Worm (Caenorhabditis elegans) whole organism, L1 larva: ENCODE results near the gene Y43F8C.9.

Source experiments
- C04F5.9 ChIP-seq: sonication (generic microtip); optimal IDR thresholded peaks from 2 replicates; lab custom pipeline; 2016; ENCODE audit warnings: missing genetic modification characterization, missing compliant biosample characterization
- C16A3.4 ChIP-seq: fragments of 150-350 bp; optimal IDR thresholded peaks from 2 replicates; lab custom pipeline; 2014; ENCODE audit warnings: missing biosample characterization, missing genetic modification characterization
- C34B4.2 ChIP-seq: sonication (generic microtip); optimal IDR thresholded peaks from 2 replicates; lab custom pipeline; 2017; ENCODE audit warnings: mild to moderate bottlenecking, missing genetic modification characterization, missing compliant biosample characterization
- F16B12.6 ChIP-seq: fragments of 150-350 bp; optimal IDR thresholded peaks from 2 replicates; lab custom pipeline; 2014; ENCODE audit warnings: missing biosample characterization, missing genetic modification characterization
- Y116A8C.19 ChIP-seq: sonication (generic microtip); optimal IDR thresholded peaks from 2 replicates; lab custom pipeline; 2016; ENCODE audit warnings: missing compliant biosample characterization, missing genetic modification characterization, borderline replicate concordance
- aha-1 ChIP-seq: fragments of 150-350 bp; optimal IDR thresholded peaks from 2 replicates; lab custom pipeline; 2014; ENCODE audit warnings: missing biosample characterization, missing genetic modification characterization
- alr-1 ChIP-seq: fragments of 200-800 bp; sonication (Bioruptor generic); optimal IDR thresholded peaks from 2 replicates; lab custom pipeline; 2018; ENCODE audit warnings: borderline replicate concordance, mild to moderate bottlenecking, missing genetic modification characterization, missing compliant biosample characterization
- blmp-1 ChIP-seq: fragments of 150-350 bp; optimal IDR thresholded peaks from 2 replicates; lab custom pipeline; 2014; ENCODE audit warnings: missing biosample characterization, missing genetic modification characterization
- ceh-63 ChIP-seq: fragments of 200-800 bp; sonication (Bioruptor generic); optimal IDR thresholded peaks from 2 replicates; lab custom pipeline; 2018; ENCODE audit warnings: mild to moderate bottlenecking, missing genetic modification characterization, missing compliant biosample characterization
- ceh-8 ChIP-seq: fragments of 200-800 bp; sonication (Bioruptor generic); optimal IDR thresholded peaks from 2 replicates; lab custom pipeline; 2018; ENCODE audit warnings: mild to moderate bottlenecking, missing genetic modification characterization, moderate library complexity, missing compliant biosample characterization
- ceh-88 ChIP-seq: fragments of 200-800 bp; sonication (Bioruptor generic); IDR thresholded peaks from 2 replicates; pipeline ENCODE4 v1.3.6; 2022; ENCODE audit warnings: missing genetic modification characterization, missing compliant biosample characterization
- dpl-1 ChIP-seq, 3 experiments: fragments of 150-350 bp in 2 of 3; sonication (generic microtip) in 1 of 3; optimal IDR thresholded peaks; 2 replicates each; lab custom pipeline; 2014 to 2017; ENCODE audit warnings: missing biosample characterization in 3 of 3, missing genetic modification characterization in 3 of 3, missing genetic modification reagents in 3 of 3
- dsc-1 ChIP-seq: sonication (generic microtip); optimal IDR thresholded peaks from 2 replicates; lab custom pipeline; 2016; ENCODE audit warnings: mild to moderate bottlenecking, missing genetic modification characterization, missing compliant biosample characterization
- efl-1 ChIP-seq, 4 experiments: fragments of 150-350 bp; optimal IDR thresholded peaks in 3 of 4; peaks in 1 of 4; 1 replicate in 1 of 4; 2 replicates in 3 of 4; lab custom pipeline; 2014; ENCODE audit warnings: missing biosample characterization in 2 of 4, missing genetic modification characterization in 2 of 4, missing genetic modification reagents in 2 of 4
- elt-3 ChIP-seq, 6 experiments: fragments of 150-350 bp in 1 of 6; sonication (generic microtip); optimal IDR thresholded peaks; 2 replicates each; lab custom pipeline; 2017 to 2018; ENCODE audit warnings: missing biosample characterization in 6 of 6, missing genetic modification characterization in 6 of 6, inconsistent platforms in 1 of 6
- ets-5 ChIP-seq: fragments of 200-800 bp; sonication (Bioruptor generic); IDR thresholded peaks from 2 replicates; pipeline ENCODE4 v1.3.6; 2022; ENCODE audit warnings: missing genetic modification characterization, missing compliant biosample characterization
- fkh-4 ChIP-seq: sonication (generic microtip); optimal IDR thresholded peaks from 2 replicates; lab custom pipeline; 2016; ENCODE audit warnings: missing compliant biosample characterization, missing genetic modification characterization, borderline replicate concordance
- fkh-8 ChIP-seq: sonication (generic microtip); optimal IDR thresholded peaks from 2 replicates; lab custom pipeline; 2016; ENCODE audit warnings: mild to moderate bottlenecking, missing genetic modification characterization, missing compliant biosample characterization
- fos-1 ChIP-seq: fragments of 150-350 bp; optimal IDR thresholded peaks from 2 replicates; lab custom pipeline; 2014; ENCODE audit warnings: missing biosample characterization, missing genetic modification characterization
- hlh-4 ChIP-seq: sonication (generic microtip); optimal IDR thresholded peaks from 2 replicates; lab custom pipeline; 2016; ENCODE audit warnings: mild to moderate bottlenecking, missing genetic modification characterization, missing compliant biosample characterization
- isw-1 ChIP-seq: fragments of 200-800 bp; sonication (Bioruptor generic); IDR thresholded peaks from 2 replicates; pipeline ENCODE4 v1.3.6; 2022; ENCODE audit warnings: missing genetic modification characterization, missing compliant biosample characterization
- jun-1 ChIP-seq: fragments of 150-350 bp; optimal IDR thresholded peaks from 2 replicates; lab custom pipeline; 2014; ENCODE audit warnings: missing biosample characterization, missing genetic modification reagents, missing genetic modification characterization
- lin-13 ChIP-seq: fragments of 150-350 bp; optimal IDR thresholded peaks from 2 replicates; lab custom pipeline; 2014; ENCODE audit warnings: missing biosample characterization, missing genetic modification reagents, missing genetic modification characterization
- lin-39 ChIP-seq: fragments of 150-350 bp; optimal IDR thresholded peaks from 2 replicates; lab custom pipeline; 2014; ENCODE audit warnings: missing biosample characterization, missing genetic modification reagents, missing genetic modification characterization
- mep-1 ChIP-seq: fragments of 150-350 bp; optimal IDR thresholded peaks from 2 replicates; lab custom pipeline; 2014; ENCODE audit warnings: missing biosample characterization, missing genetic modification characterization
- nhr-19 ChIP-seq: fragments of 200-800 bp; sonication (Bioruptor generic); conservative IDR thresholded peaks from 2 replicates; pipeline ENCODE4 v1.3.6; 2022; ENCODE audit warnings: missing genetic modification characterization, missing compliant biosample characterization
- nhr-20 ChIP-seq: sonication (generic microtip); optimal IDR thresholded peaks from 2 replicates; lab custom pipeline; 2016; ENCODE audit warnings: mild to moderate bottlenecking, missing genetic modification characterization, missing compliant biosample characterization
- nhr-28 ChIP-seq: fragments of 150-350 bp; optimal IDR thresholded peaks from 2 replicates; lab custom pipeline; 2014; ENCODE audit warnings: missing biosample characterization, missing genetic modification characterization
- nhr-71 ChIP-seq: sonication (generic microtip); optimal IDR thresholded peaks from 2 replicates; lab custom pipeline; 2016; ENCODE audit warnings: mild to moderate bottlenecking, missing genetic modification characterization, moderate library complexity, missing compliant biosample characterization
- nhr-77 ChIP-seq: fragments of 150-350 bp; optimal IDR thresholded peaks from 2 replicates; lab custom pipeline; 2014; ENCODE audit warnings: missing biosample characterization, missing genetic modification characterization
- nhr-85 ChIP-seq: sonication (generic microtip); peaks from one replicate; lab custom pipeline; 2016; ENCODE audit warnings: missing genetic modification characterization, inconsistent platforms, missing compliant biosample characterization
- pax-3 ChIP-seq: fragments of 200-800 bp; sonication (Bioruptor generic); optimal IDR thresholded peaks from 2 replicates; lab custom pipeline; 2018; ENCODE audit warnings: mild to moderate bottlenecking, missing genetic modification characterization, moderate library complexity, missing compliant biosample characterization
- pqm-1 ChIP-seq: sonication (generic microtip); optimal IDR thresholded peaks from 3 replicates; lab custom pipeline; 2017; ENCODE audit warnings: missing biosample characterization, missing genetic modification characterization
- rnt-1 ChIP-seq: sonication (generic microtip); optimal IDR thresholded peaks from 2 replicates; lab custom pipeline; 2016; ENCODE audit warnings: mild to moderate bottlenecking, missing genetic modification characterization, moderate library complexity, missing compliant biosample characterization
- snu-23 ChIP-seq: sonication (generic microtip); optimal IDR thresholded peaks from 2 replicates; lab custom pipeline; 2016; ENCODE audit warnings: missing genetic modification characterization, missing compliant biosample characterization
- sptf-1 ChIP-seq: fragments of 150-350 bp; optimal IDR thresholded peaks from 2 replicates; lab custom pipeline; 2014; ENCODE audit warnings: missing biosample characterization, missing genetic modification characterization
- sup-37 ChIP-seq: fragments of 200-800 bp; sonication (Bioruptor generic); optimal IDR thresholded peaks from 2 replicates; lab custom pipeline; 2018; ENCODE audit warnings: mild to moderate bottlenecking, missing genetic modification characterization, missing compliant biosample characterization
- unc-130 ChIP-seq: fragments of 150-350 bp; optimal IDR thresholded peaks from 2 replicates; lab custom pipeline; 2017; ENCODE audit warnings: missing biosample characterization, missing genetic modification characterization, inconsistent platforms
- unc-62 ChIP-seq: fragments of 150-350 bp; optimal IDR thresholded peaks from 2 replicates; lab custom pipeline; 2014; ENCODE audit warnings: missing biosample characterization, missing genetic modification reagents, missing genetic modification characterization
- vab-15 ChIP-seq: sonication (generic microtip); optimal IDR thresholded peaks from 2 replicates; lab custom pipeline; 2017; ENCODE audit warnings: missing genotype, mild to moderate bottlenecking, missing genetic modification characterization, missing compliant biosample characterization
- zip-4 ChIP-seq: fragments of 200-800 bp; sonication (Bioruptor generic); optimal IDR thresholded peaks from 2 replicates; lab custom pipeline; 2018; ENCODE audit warnings: mild to moderate bottlenecking, missing genetic modification characterization, moderate library complexity, missing compliant biosample characterization
- ztf-4 ChIP-seq: fragments of 150-350 bp; optimal IDR thresholded peaks from 2 replicates; lab custom pipeline; 2014; ENCODE audit warnings: missing biosample characterization, missing genetic modification characterization

The Y43F8C.9 gene

DNA sequence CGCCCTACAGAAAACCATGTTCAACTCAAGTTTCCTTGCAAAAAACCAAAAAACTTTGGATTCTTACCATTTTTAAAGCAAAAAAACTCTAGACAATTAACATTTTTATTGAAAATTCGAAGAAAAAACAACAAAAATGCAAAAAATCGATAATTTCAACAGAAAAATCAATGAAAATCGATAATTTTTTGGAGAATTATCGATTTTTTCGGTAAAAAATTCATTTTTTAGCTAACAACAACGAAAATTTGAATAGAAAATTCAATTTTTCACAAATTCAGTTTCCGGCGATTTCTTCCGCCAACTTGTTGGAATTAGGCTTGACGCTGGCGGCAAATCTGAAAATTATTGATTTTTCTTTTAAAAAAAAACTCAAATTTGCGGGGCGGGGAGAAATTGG lies 13.0 kb upstream of the Y43F8C.9 start:
- TF ChIP-seq jun-1 (tag; lab: Kevin White, UChicago) = no peak
- TF ChIP-seq isw-1 (GFP tag; lab: Robert Waterston, UW) = no peak
- TF ChIP-seq, all 84 proteins: peak for 0

DNA sequence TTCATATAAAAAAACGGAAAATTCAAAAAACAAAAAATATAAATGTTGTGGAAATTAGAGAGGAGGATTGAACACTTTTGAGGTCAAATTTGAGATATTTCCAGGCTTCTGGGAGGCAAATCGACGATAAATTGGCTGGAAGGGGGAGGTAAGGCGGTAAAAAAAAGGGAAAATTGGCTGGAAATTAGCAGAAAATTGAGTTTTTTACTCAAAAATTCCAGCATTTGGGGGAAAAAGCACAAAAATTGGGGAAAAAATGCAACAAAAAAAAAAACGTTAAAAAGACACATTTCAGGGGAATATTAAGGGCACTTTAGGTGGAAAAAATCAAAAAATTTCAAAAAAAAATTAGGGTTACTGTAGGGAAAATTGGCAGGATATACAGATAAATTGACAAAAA lies 11.7 kb upstream of the Y43F8C.9 start:
- TF ChIP-seq fos-1 (tag; lab: Kevin White, UChicago) (no peak), efl-1 (optimal IDR thresholded peaks at IDR 0.05; lab: Kevin White, UChicago) (no peak), efl-1 (GFP tag; optimal IDR thresholded peaks at IDR 0.05 in 1 of 2; lab: Kevin White, UChicago) (peak in 1 of 2 experiments; percentile 79), sptf-1 (tag; lab: Kevin White, UChicago) (peak; percentile 81)

DNA sequence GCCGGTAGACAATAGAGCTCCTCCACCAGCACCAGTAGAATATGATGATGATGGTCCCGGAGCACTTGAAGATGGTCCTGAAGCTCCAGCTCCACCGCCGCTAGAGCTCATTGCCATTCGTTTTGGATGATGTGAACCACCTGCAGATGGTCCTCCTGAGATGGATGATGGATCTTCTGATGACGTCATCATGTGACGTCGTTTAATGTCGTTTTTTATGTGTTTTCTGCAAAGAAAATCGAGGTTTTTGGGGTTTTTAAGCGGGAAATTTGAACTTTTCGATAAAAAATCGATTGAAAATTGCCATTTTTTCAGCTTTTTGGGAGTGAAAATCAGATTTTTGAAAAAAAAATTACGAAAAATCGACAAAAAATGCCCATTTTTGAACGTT lies 9.7 kb upstream of the Y43F8C.9 start:
- TF ChIP-seq aha-1 (no peak), nhr-85 (tag; lab: Kevin White, UChicago) (peak; percentile 28)
- TF ChIP-seq, all 84 proteins: peak for 1

DNA sequence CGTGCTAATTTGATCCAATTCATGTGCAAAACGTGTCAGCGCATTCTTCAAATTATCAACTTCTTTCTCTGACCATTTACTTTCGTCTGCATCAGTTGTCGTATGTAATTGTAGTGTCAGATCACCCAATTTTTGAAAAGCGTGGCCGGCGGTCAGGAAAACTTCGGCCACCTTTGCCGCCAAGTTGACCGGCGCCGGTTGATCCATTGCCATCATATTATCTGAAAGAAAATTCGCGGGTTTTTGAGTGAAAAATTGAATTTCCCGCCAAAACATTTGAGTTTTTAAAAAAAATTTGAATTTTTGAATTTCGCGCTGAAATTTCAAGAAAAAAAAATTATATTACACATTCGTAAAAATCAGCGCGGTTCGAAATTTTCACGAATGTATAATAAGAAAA lies 8.0 kb upstream of the Y43F8C.9 start:
- TF ChIP-seq dsc-1 (no peak), F16B12.6 (tag; lab: Kevin White, UChicago) (no peak), unc-130 (tag; lab: Kevin White, UChicago) (no peak), ztf-4 (tag; lab: Kevin White, UChicago) (no peak), sup-37 (no peak), lin-13 (GFP tag; lab: Kevin White, UChicago) (no peak), mep-1 (tag; lab: Kevin White, UChicago) (no peak), rnt-1 (tag; lab: Kevin White, UChicago) (no peak), nhr-20 (tag; lab: Kevin White, UChicago) (no peak), fkh-4 (no peak), C34B4.2 (tag; lab: Kevin White, UChicago) (no peak), zip-4 (GFP tag; lab: Kevin White, UChicago) (no peak), blmp-1 (tag; lab: Kevin White, UChicago) (no peak)

DNA sequence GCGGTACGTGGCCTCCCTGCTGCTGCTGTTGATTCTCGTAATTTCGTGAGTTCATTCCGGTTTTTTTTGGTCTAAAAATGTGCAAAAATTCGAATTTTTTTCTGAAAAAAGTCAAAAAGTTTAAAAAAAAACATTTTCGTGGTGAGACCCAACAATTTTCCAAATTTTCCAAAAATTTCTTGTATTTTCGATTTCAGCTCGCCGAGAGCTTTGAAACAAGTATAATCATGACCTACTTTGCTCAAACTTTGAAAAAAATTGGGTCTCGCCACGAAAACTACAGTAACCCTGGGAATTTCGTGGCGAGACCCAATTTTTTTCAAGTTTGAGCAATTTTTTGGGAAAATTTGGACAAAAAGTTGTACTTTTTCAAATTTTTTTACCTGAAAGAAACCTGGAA lies 5.1 kb upstream of the Y43F8C.9 start, which contains the start of gene Y43F8C.6:
Gene Y43F8C.6 (minus strand): TSS at position 101 of the 400 bp plus-strand sequence.
- no peak for TF ChIP-seq ceh-63 (GFP tag; lab: Kevin White, UChicago)
- TF ChIP-seq nhr-85 (tag; lab: Kevin White, UChicago) = peak; percentile 47

DNA sequence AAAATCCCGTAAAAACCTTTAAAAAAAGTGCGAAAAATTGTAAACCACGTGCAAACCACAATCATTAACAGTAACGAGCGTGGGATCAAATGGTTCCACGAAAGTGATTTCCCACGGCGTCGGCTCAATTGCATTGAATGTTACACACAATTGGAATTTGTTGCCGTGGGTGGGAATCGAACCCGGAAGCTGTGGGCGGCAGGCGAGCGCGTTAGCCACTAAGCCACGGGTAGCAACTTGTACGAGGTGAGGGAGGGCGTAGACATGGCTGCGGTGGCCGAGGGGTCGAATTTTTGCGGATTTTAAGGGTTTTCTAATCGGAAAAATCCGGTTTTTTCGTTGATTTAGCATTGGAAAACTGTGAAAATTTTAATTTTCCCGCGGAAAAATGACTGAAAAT lies 2.9 kb upstream of the Y43F8C.9 start:
- TF ChIP-seq sup-37 (peak; percentile 20), sptf-1 (tag; lab: Kevin White, UChicago) (no peak), nhr-71 (no peak), fos-1 (tag; lab: Kevin White, UChicago) (peak; percentile 36), snu-23 (peak; percentile 81), unc-62 (GFP tag; lab: Kevin White, UChicago) (no peak), pqm-1 (tag; lab: Kevin White, UChicago) (no peak), Y116A8C.19 (tag; lab: Kevin White, UChicago) (no peak), fkh-8 (tag; lab: Kevin White, UChicago) (peak; percentile 69), nhr-19 (GFP tag; lab: Robert Waterston, UW) (peak; percentile 92), nhr-77 (peak; percentile 75), ceh-63 (GFP tag; lab: Kevin White, UChicago) (no peak), lin-39 (tag; lab: Kevin White, UChicago) (peak; percentile 7), ets-5 (GFP tag; lab: Robert Waterston, UW) (0 out of 2 replicates have a peak, but pooled peaks have one; percentile 71), dpl-1 (GFP tag; optimal IDR thresholded peaks at IDR 0.05; lab: Kevin White, UChicago) (peak in 2 of 3 experiments; percentile 29 to 40), blmp-1 (tag; lab: Kevin White, UChicago) (no peak), pax-3 (tag; lab: Kevin White, UChicago) (peak; percentile 63), vab-15 (tag; lab: Kevin White, UChicago) (peak; percentile 36), hlh-4 (tag; lab: Kevin White, UChicago) (no peak), ceh-8 (peak; percentile 69), ceh-88 (GFP tag; lab: Robert Waterston, UW) (no peak), C16A3.4 (tag; lab: Kevin White, UChicago) (peak; percentile 61), alr-1 (tag; lab: Kevin White, UChicago) (no peak), dsc-1 (peak; percentile 83), nhr-28 (tag; lab: Kevin White, UChicago) (no peak), elt-3 (tag; optimal IDR thresholded peaks at IDR 0.05; lab: Kevin White, UChicago) (peak in 2 of 6 experiments; percentile 21 to 58), fkh-4 (no peak), C04F5.9 (tag; lab: Kevin White, UChicago) (peak; percentile 34)
